Worm (Caenorhabditis elegans): ENCODE data around the gene Y47G7B.2.
"Not testable (repeated sequence)": the region's sequence is repeated elsewhere in the genome, so short reads cannot be mapped to it uniquely, and the experiment has no call there.

Gene Y47G7B.2

ce11 chrII:2665081-2665480 lies 42.7 kb downstream of the Y47G7B.2 start, which contains the start of gene F22E5.2:
Gene F22E5.2, plus strand, starts transcription at chrII:2665381.
- not testable (repeated sequence) for TF ChIP-seq daf-12, mdl-1, pqm-1 (tag; optimal IDR thresholded peaks at IDR 0.05)

- no peak for TF ChIP-seq jun-1 (tag; optimal IDR thresholded peaks at IDR 0.05)
- TF ChIP-seq nhr-23 (tag; optimal IDR thresholded peaks at IDR 0.05), result no peak
- TF ChIP-seq nhr-25 (tag; optimal IDR thresholded peaks at IDR 0.05), result no peak
- TF ChIP-seq ZK546.5 (tag; optimal IDR thresholded peaks at IDR 0.05), result no peak
- TF ChIP-seq elt-2 (tag; optimal IDR thresholded peaks at IDR 0.05), result no peak
- TF ChIP-seq fos-1 (tag; optimal IDR thresholded peaks at IDR 0.05), result no peak
- TF ChIP-seq R02D3.7 (tag; optimal IDR thresholded peaks at IDR 0.05), result no peak
- no peak for TF ChIP-seq unc-62 (GFP tag; optimal IDR thresholded peaks at IDR 0.05)
- no peak for TF ChIP-seq lsy-12 (tag; optimal IDR thresholded peaks at IDR 0.05)
- TF ChIP-seq ztf-4 (tag; optimal IDR thresholded peaks at IDR 0.05), result no peak
- TF ChIP-seq ztf-11 (tag; optimal IDR thresholded peaks at IDR 0.05), result no peak
- no peak for TF ChIP-seq ceh-82 (tag; optimal IDR thresholded peaks at IDR 0.05)
- no peak for TF ChIP-seq lin-15B (tag; optimal IDR thresholded peaks at IDR 0.05)
Observed at ce11 chrII:2659364-2659763, 48.5 kb downstream of the Y47G7B.2 start, which contains the start of gene gcy-21. Gene gcy-21, plus strand, starts transcription at chrII:2659664.

DNA sequence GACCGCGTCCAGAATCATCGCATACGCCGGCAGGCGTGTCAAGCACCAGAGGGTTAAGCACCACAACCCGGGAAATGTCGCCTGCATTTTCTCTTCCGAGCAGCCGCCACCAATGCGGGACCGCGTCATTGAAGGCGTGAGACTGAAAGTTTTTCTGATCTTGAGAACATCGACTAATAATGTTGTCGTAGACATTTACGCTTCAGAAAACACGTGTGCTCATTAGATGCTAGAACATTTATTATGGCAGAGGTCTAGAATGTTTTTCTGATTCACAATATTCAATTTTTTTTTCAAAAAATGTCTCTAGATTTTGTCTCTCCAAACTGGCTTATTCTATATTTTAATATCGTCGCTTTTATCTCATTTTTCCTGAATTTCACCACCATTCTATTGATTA lies 51.2 kb downstream of the Y47G7B.2 start, which contains the start of gene sri-47:
Gene sri-47, plus strand, starts transcription at position 301 of the 400 bp plus-strand sequence.
- TF ChIP-seq nhr-11 (tag; optimal IDR thresholded peaks at IDR 0.05) (no peak), fkh-10 (GFP tag; optimal IDR thresholded peaks at IDR 0.05) (no peak), ceh-82 (tag; optimal IDR thresholded peaks at IDR 0.05) (no peak), jun-1 (tag; optimal IDR thresholded peaks at IDR 0.05) (no peak), ama-1 (optimal IDR thresholded peaks at IDR 0.05) (no peak), ceh-28 (tag; optimal IDR thresholded peaks at IDR 0.05) (no peak), aly-2 (tag; optimal IDR thresholded peaks at IDR 0.05) (no peak), nfya-1 (tag; optimal IDR thresholded peaks at IDR 0.05; ENCODE audit: insufficient read depth) (no peak), lin-15B (tag; optimal IDR thresholded peaks at IDR 0.05) (no peak), nhr-23 (tag; optimal IDR thresholded peaks at IDR 0.05) (no peak), nhr-237 (tag; optimal IDR thresholded peaks at IDR 0.05) (no peak), fkh-2 (tag; optimal IDR thresholded peaks at IDR 0.05) (no peak), ztf-4 (tag; optimal IDR thresholded peaks at IDR 0.05) (no peak)

Data from whole organism, L3 larva.